Worm (Caenorhabditis elegans): ENCODE measurements around the gene F16B4.5.

- TF ChIP-seq nhr-11 (tag; optimal IDR thresholded peaks at IDR 0.05) (no peak), unc-86 (tag; optimal IDR thresholded peaks at IDR 0.05) (no peak), ztf-16 (tag; optimal IDR thresholded peaks at IDR 0.05) (no peak)
Observed at ce11 chrV:1624340-1624739, 36.1 kb downstream of the F16B4.5 start, which contains the start of gene nhr-110.

Measured in whole organism, late embryonic.